1 fruit fly cellular context compared by ENCODE assay signal in genomic region chr3L:9129583-9130146, dm6.
TF ChIP-seq lines count a peak whose summit lies in the region.

No protein-coding gene starts in this region.

TF ChIP-seq in whole organism, embryonic, 481 proteins besides CTCF, POLR2A, EP300 and RAD21 (continued from another document):
- TF ChIP-seq mld (GFP tag; IDR thresholded peaks at IDR 0.05; lab: Robert Waterston, UW; ENCODE audit: partially characterized antibody) (0 out of 3 replicates have a peak, but pooled peaks have one; percentile 38), insv (GFP tag; optimal IDR thresholded peaks at IDR 0.05; lab: Kevin White, UChicago) (peak in 1 of 2 experiments; percentile 34), sug (tag; optimal IDR thresholded peaks at IDR 0.05; lab: Kevin White, UChicago) (no peak), chinmo (GFP tag; IDR thresholded peaks at IDR 0.05; lab: Robert Waterston, UW; ENCODE audit: partially characterized antibody) (peak; percentile 60; the same call in 2 of the 4 replicates), CG32772 (GFP tag; IDR thresholded peaks at IDR 0.05; lab: Robert Waterston, UW) (no peak), vnd (GFP tag; IDR thresholded peaks at IDR 0.05; lab: Robert Waterston, UW; ENCODE audit: partially characterized antibody) (no peak), twi (tag; optimal IDR thresholded peaks at IDR 0.05; lab: Kevin White, UChicago) (no peak), Asciz (GFP tag; optimal IDR thresholded peaks at IDR 0.05; lab: Kevin White, UChicago) (no peak)
TF ChIP-seq in whole organism, embryonic: peak in this region for 10.
